Fruit fly (Drosophila melanogaster): Measurements from ENCODE around the gene Rpn3.
A peak's percentile ranks its signal among the peaks of the same experiment; 100 is the strongest.

DNA sequence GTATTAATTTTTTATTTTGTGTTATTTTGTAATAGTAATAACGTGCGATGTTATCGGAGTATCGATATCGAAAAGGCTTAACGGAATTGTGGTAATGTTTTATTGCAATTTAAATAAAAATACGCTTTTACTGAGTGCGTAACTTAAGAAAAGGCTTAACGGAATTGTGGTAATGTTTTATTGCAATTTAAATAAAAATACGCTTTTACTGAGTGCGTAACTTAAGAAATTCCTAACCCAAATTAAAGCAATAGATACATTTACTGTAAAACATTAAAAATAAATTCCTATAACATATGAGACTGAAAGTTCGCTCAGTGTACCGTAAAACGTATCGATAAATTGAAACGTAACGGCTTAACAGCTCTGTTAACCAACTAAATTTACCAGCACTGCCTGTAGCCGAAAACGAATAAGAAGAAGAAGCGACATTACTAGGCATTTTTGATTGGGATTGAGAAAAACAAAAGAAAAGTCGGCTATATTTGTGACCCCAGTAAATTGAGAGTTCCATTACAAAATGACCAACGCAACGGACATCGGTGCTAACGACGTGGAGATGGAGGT lies at the start of gene Rpn3:
- TF ChIP-seq kay (GFP tag; ENCODE audit: borderline replicate concordance) = no peak
- peak; percentile 78 for TF ChIP-seq CG11617 (GFP tag; optimal IDR thresholded peaks at IDR 0.05)
- peak; percentile 90 for TF ChIP-seq Mnt (GFP tag; optimal IDR thresholded peaks at IDR 0.05)
- peak; percentile 29 for TF ChIP-seq ovo (GFP tag; optimal IDR thresholded peaks at IDR 0.05)
- TF ChIP-seq CG33017 (tag; optimal IDR thresholded peaks at IDR 0.05) = peak; percentile 73
- no peak for TF ChIP-seq Hr96 (GFP tag; optimal IDR thresholded peaks at IDR 0.05)
- peak; percentile 83 for TF ChIP-seq CG7101 (tag; optimal IDR thresholded peaks at IDR 0.05)
- no peak for TF ChIP-seq CG5204 (GFP tag; optimal IDR thresholded peaks at IDR 0.05)
- no peak for TF ChIP-seq cic (GFP tag; optimal IDR thresholded peaks at IDR 0.05)
- peak; percentile 55 for TF ChIP-seq pad (GFP tag; optimal IDR thresholded peaks at IDR 0.05)
- peak; percentile 62 for TF ChIP-seq Clk (GFP tag; optimal IDR thresholded peaks at IDR 0.05)
